Worm (Caenorhabditis elegans) whole organism, early embryonic: ENCODE data around the gene F02E11.2.
"Not testable (repeated sequence)": the region's sequence is repeated elsewhere in the genome, so short reads cannot be mapped to it uniquely, and the experiment has no call there.

Experiments
- B0310.2 ChIP-seq: sonication (generic microtip); optimal IDR thresholded peaks from 2 replicates; lab custom pipeline; 2016; ENCODE audit warnings: mild to moderate bottlenecking, missing genetic modification characterization, missing compliant biosample characterization
- F13C5.2 ChIP-seq: sonication (generic microtip); optimal IDR thresholded peaks from 2 replicates; lab custom pipeline; 2017; ENCODE audit warnings: mild to moderate bottlenecking, missing genetic modification characterization, inconsistent platforms, missing compliant biosample characterization
- aly-1 ChIP-seq: sonication (generic microtip); optimal IDR thresholded peaks from 2 replicates; lab custom pipeline; 2016; ENCODE audit warnings: missing genetic modification characterization, missing compliant biosample characterization
- ama-1 ChIP-seq: fragments of 150-350 bp; optimal IDR thresholded peaks from 2 replicates; lab custom pipeline; 2014
- ceh-13 ChIP-seq: fragments of 200-800 bp; sonication (Bioruptor generic); optimal IDR thresholded peaks from 2 replicates; lab custom pipeline; 2018; ENCODE audit warnings: mild to moderate bottlenecking, missing genetic modification characterization, missing compliant biosample characterization
- ceh-36 ChIP-seq: sonication (generic microtip); optimal IDR thresholded peaks from 2 replicates; lab custom pipeline; 2016; ENCODE audit warnings: missing genetic modification characterization, inconsistent platforms, missing compliant biosample characterization
- ets-7 ChIP-seq: sonication (generic microtip); optimal IDR thresholded peaks from 2 replicates; lab custom pipeline; 2016; ENCODE audit warnings: missing genotype, missing genetic modification characterization, missing compliant biosample characterization
- flt-1 ChIP-seq: fragments of 200-800 bp; sonication (Bioruptor generic); IDR thresholded peaks from 2 replicates; pipeline ENCODE4 v1.3.6; 2022; ENCODE audit warnings: missing genetic modification characterization, missing compliant biosample characterization
- hmbx-1 ChIP-seq: sonication (generic microtip); optimal IDR thresholded peaks from 2 replicates; lab custom pipeline; 2016; ENCODE audit warnings: mild to moderate bottlenecking, missing genetic modification characterization, missing compliant biosample characterization
- hmg-4 ChIP-seq: fragments of 200-800 bp; sonication (Bioruptor generic); optimal IDR thresholded peaks from 2 replicates; lab custom pipeline; 2018; ENCODE audit warnings: mild to moderate bottlenecking, missing genetic modification characterization, missing compliant biosample characterization
- hnd-1 ChIP-seq: sonication (generic microtip); optimal IDR thresholded peaks from 2 replicates; lab custom pipeline; 2016; ENCODE audit warnings: missing genetic modification characterization, missing compliant biosample characterization
- pes-1 ChIP-seq: fragments of 200-800 bp; sonication (Bioruptor generic); IDR thresholded peaks from 2 replicates; pipeline ENCODE4 v1.3.6; 2022; ENCODE audit warnings: missing genetic modification reagents, missing genetic modification characterization, missing compliant biosample characterization
- scrt-1 ChIP-seq: fragments of 200-800 bp; sonication (Bioruptor generic); IDR thresholded peaks from 2 replicates; pipeline ENCODE4 v1.3.6; 2022; ENCODE audit warnings: missing genetic modification characterization, missing compliant biosample characterization
- sea-1 ChIP-seq: fragments of 200-800 bp; sonication (Bioruptor generic); conservative IDR thresholded peaks from 2 replicates; pipeline ENCODE4 v1.3.6; 2022; ENCODE audit warnings: missing genetic modification characterization, missing compliant biosample characterization
- tbx-11 ChIP-seq: fragments of 200-800 bp; sonication (Bioruptor generic); IDR thresholded peaks from 2 replicates; pipeline ENCODE4 v1.3.6; 2022; ENCODE audit warnings: missing genetic modification characterization, missing compliant biosample characterization
- tbx-37 ChIP-seq: fragments of 200-800 bp; sonication (Bioruptor generic); conservative IDR thresholded peaks from 2 replicates; pipeline ENCODE4 v1.3.6; 2022; ENCODE audit warnings: missing genetic modification reagents, missing genetic modification characterization, missing compliant biosample characterization
- tra-4 ChIP-seq: sonication (generic microtip); optimal IDR thresholded peaks from 2 replicates; lab custom pipeline; 2017; ENCODE audit warnings: missing genetic modification characterization, missing compliant biosample characterization

Gene F02E11.2

ce11 chrII:3262504-3262903 lies at the start of gene F02E11.2:
F02E11.2 (plus strand) TSS chrII:3262804.
- TF ChIP-seq B0310.2 (tag; lab: Kevin White, UChicago) (no peak), flt-1 (GFP tag; lab: Robert Waterston, UW) (no peak), tbx-11 (GFP tag; lab: Robert Waterston, UW) (no peak), F13C5.2 (tag; lab: Kevin White, UChicago) (no peak), ceh-36 (tag; lab: Kevin White, UChicago) (no peak), tra-4 (tag; lab: Kevin White, UChicago) (no peak)

DNA sequence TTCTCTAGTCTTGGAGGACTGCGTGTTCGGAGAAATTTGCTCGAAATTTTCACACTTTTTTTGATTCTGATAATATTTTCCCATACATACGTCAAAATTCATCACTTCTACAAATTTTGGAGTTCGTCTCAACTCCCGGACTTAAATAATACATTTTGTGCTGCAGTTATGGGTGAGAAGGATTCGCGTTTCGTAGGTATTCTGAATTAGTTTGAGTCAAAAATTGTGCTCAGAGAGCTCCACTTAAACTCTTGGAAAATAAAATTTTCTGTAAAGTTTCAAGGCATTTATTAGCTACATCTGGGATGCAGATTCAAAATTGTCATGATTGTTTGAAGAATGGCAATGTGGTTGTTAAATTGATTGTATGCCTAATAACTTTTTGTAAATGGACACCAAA lies 48.7 kb upstream of the F02E11.2 start, which contains the start of gene ZC239.4:
ZC239.4 (plus strand) TSS at position 301 of the 400 bp plus-strand sequence.
- TF ChIP-seq tbx-11 (GFP tag; lab: Robert Waterston, UW): no peak
- no peak for TF ChIP-seq aly-1 (tag; lab: Kevin White, UChicago)
- no peak for TF ChIP-seq sea-1 (GFP tag; lab: Robert Waterston, UW)

DNA sequence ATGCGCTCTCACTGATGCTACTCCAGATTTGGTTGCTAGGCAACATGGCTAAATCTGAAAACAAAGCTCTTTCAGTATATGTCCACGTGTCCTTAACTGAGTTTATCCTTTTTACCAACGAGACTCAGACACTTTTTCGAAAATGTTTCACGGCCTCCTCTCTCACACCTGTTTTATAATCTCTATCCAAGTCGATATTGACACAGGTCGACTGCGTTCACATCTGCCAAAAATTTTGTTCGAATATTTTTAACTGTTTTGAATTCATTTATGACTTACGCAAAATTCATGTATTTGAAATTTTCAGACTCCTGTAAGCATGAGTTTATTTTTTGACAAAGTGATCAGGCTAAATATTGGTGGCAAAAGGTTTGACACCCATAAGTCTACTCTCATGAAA lies 46.8 kb upstream of the F02E11.2 start, which contains the start of gene ZC239.3:
ZC239.3 (plus strand) TSS at position 301 of the 400 bp plus-strand sequence.
- TF ChIP-seq ama-1 (lab: Kevin White, UChicago); tbx-11 (GFP tag; lab: Robert Waterston, UW); ceh-13 (GFP tag; lab: Kevin White, UChicago): not testable (repeated sequence)

- TF ChIP-seq aly-1 (tag; lab: Kevin White, UChicago) (no peak), scrt-1 (no peak), ceh-13 (GFP tag; lab: Kevin White, UChicago) (no peak), ets-7 (tag; lab: Kevin White, UChicago) (no peak), tra-4 (tag; lab: Kevin White, UChicago) (no peak), sea-1 (GFP tag; lab: Robert Waterston, UW) (no peak), ama-1 (lab: Kevin White, UChicago) (no peak), hmbx-1 (tag; lab: Kevin White, UChicago) (no peak)
Measured at ce11 chrII:3220723-3221122, 41.9 kb upstream of the F02E11.2 start, which contains the start of gene ZC239.22. ZC239.22 (minus strand) TSS chrII:3220823.

DNA sequence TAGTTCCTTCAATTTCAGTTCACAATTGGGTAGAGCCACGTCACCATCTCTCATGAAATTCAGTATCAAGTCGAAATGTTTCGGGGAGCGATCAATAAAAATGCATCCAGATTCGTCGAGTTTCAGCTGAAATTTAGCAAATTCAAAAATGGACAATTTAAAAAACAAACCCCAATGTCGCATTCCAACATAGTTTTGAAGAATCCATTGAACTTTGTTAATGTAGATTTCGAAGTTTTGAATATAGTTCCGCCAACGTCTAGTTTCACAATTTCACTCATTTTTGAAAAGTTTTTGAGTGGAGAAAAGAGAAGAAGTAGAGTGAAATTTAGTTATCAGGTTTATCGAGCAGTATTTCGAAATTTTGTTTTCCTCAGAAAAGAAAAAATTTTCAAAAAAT lies 40.9 kb upstream of the F02E11.2 start, which contains the start of gene ZC239.14:
ZC239.14 (minus strand) TSS at position 305 of the 400 bp plus-strand sequence.
- TF ChIP-seq F13C5.2 (tag; lab: Kevin White, UChicago) (no peak), aly-1 (tag; lab: Kevin White, UChicago) (no peak), tbx-11 (GFP tag; lab: Robert Waterston, UW) (no peak), hnd-1 (no peak), sea-1 (GFP tag; lab: Robert Waterston, UW) (no peak), B0310.2 (tag; lab: Kevin White, UChicago) (no peak), ceh-36 (tag; lab: Kevin White, UChicago) (no peak), scrt-1 (no peak), ama-1 (lab: Kevin White, UChicago) (no peak), ceh-13 (GFP tag; lab: Kevin White, UChicago) (no peak), tbx-37 (no peak), flt-1 (GFP tag; lab: Robert Waterston, UW) (no peak), ets-7 (tag; lab: Kevin White, UChicago) (no peak), hmbx-1 (tag; lab: Kevin White, UChicago) (no peak), hmg-4 (GFP tag; lab: Kevin White, UChicago) (no peak), tra-4 (tag; lab: Kevin White, UChicago) (no peak), pes-1 (no peak)

DNA sequence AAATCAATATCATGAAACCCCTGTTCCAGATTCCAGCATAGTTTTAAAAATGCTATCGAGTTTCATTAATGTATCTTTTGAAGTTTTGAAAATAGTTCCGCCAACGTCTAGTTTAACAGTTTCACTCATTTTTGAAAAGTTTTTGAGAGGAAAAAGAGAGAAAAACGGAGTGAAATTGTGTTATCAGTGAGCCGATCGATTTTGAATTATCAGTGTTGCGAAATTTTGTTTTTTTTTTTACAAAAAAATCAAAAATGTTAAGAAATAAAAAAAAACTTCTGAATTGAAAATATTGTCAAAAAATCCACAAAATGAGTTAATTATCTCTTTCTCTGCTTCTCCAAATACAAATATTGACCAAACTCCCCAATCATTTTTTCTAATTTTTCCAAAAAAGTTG lies 39.9 kb upstream of the F02E11.2 start, which contains the start of gene ZC239.13:
ZC239.13 (minus strand) TSS at position 154 of the 400 bp plus-strand sequence.
- no peak for TF ChIP-seq aly-1 (tag; lab: Kevin White, UChicago)
- no peak for TF ChIP-seq tbx-37
- TF ChIP-seq ceh-13 (GFP tag; lab: Kevin White, UChicago): no peak
- TF ChIP-seq tbx-11 (GFP tag; lab: Robert Waterston, UW): no peak
- TF ChIP-seq ama-1 (lab: Kevin White, UChicago): no peak
- no peak for TF ChIP-seq ceh-36 (tag; lab: Kevin White, UChicago)

ce11 chrII:3224631-3225030 lies 38.0 kb upstream of the F02E11.2 start, which contains the start of gene ZC239.15:
ZC239.15 (minus strand) TSS chrII:3224731.
- TF ChIP-seq ceh-13 (GFP tag; lab: Kevin White, UChicago) (no peak), flt-1 (GFP tag; lab: Robert Waterston, UW) (no peak), hnd-1 (no peak), hmg-4 (GFP tag; lab: Kevin White, UChicago) (no peak), hmbx-1 (tag; lab: Kevin White, UChicago) (no peak), F13C5.2 (tag; lab: Kevin White, UChicago) (no peak), tbx-37 (no peak), scrt-1 (no peak), ets-7 (tag; lab: Kevin White, UChicago) (no peak), pes-1 (no peak), aly-1 (tag; lab: Kevin White, UChicago) (no peak), sea-1 (GFP tag; lab: Robert Waterston, UW) (no peak), tra-4 (tag; lab: Kevin White, UChicago) (no peak), ceh-36 (tag; lab: Kevin White, UChicago) (no peak), B0310.2 (tag; lab: Kevin White, UChicago) (no peak), ama-1 (lab: Kevin White, UChicago) (no peak), tbx-11 (GFP tag; lab: Robert Waterston, UW) (no peak)

DNA sequence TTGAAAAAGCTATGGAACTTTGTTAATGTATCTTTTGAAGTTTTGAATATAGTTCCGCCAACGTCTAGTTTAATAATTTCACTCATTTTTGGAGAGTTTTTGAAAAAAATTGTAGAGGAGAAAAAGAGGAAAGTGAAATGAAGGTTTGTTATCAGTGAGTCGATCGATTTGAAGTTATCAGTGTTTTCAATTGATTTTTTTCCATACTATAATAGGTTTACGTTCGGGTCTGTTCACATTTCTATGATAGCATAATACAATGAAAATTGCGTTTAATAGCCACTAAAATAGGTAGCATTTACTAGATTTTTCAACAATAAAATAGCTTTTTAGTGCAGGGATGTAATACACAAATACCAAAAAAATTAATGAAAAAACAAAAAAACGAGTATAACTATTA lies 37.4 kb upstream of the F02E11.2 start, which contains the start of gene ZC239.16:
ZC239.16 (minus strand) TSS at position 120 of the 400 bp plus-strand sequence.
- TF ChIP-seq pes-1 (no peak), sea-1 (GFP tag; lab: Robert Waterston, UW) (no peak), tbx-37 (no peak)
